Fruit fly (Drosophila melanogaster) ovary, adult (tissue): ENCODE results near the gene CG32816.

ENCODE experiments used
- CG17801 ChIP-seq: fragments of 200-800 bp; optimal IDR thresholded peaks from 2 replicates; lab custom pipeline; 2019; ENCODE audit warnings: missing biosample characterization, mild to moderate bottlenecking, missing genetic modification characterization, moderate library complexity; ENCODE audit not compliant: partially characterized antibody

Gene CG32816

DNA sequence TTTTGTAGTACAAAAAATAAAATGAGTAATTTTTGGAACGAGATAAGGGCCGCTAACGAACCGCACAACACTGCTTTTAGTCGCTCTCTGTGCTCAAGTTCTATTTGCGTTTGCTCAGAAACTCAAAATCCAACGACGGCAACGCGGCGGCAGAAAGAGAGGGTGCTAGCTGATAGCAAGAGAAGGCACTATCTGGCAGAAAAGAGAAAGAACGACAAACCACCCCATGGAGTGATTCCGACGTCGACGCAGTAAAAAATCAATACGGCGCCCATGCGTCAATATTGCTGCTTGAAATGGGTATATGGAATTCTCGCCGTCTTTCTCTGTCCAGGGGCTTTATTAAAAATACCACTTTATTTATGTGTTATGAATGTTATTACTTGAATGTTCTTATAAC lies 194.5 kb downstream of the CG32816 start:
- no peak for TF ChIP-seq CG17801 (GFP tag; lab: Kevin White, UChicago)

DNA sequence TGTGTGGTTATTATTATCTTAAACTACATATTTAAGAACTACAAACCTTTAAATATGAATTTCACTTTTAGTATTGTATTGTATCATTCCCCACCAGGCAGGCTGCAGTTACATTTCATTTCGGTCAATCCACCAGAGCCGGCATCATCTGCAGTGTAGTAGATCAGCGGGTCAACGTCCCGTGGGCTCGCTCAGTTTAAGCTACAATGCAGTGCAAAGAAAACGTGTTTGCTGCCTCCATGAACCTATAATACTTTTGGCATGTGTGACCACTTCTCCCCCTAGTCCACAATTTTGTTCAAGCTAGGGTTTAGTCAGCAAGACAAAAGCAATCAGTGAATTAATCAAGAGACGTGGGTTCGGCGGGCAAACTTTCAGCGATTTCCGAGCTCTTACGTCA lies 202.5 kb downstream of the CG32816 start:
- no peak for TF ChIP-seq CG17801 (GFP tag; lab: Kevin White, UChicago)

- no peak for TF ChIP-seq CG17801 (GFP tag; lab: Kevin White, UChicago)
Observed at dm6 chrX:266978-267439, 203.5 kb downstream of the CG32816 start, which contains the start of gene CG13376. Gene CG13376 (minus strand): TSS chrX:267028.
